Fruit fly (Drosophila melanogaster) whole organism, embryonic: ENCODE data around the gene Pop4.

Experiments used
- Adf1 ChIP-seq: fragments of 200-800 bp; sonication (Bioruptor generic); IDR thresholded peaks from 2 replicates; pipeline ENCODE4 v1.3.6; 2022; ENCODE audit warnings: missing biosample characterization, missing genetic modification characterization
- B-H2 ChIP-seq: fragments of 200-800 bp; sonication (Bioruptor generic); optimal IDR thresholded peaks from 2 replicates; lab custom pipeline; 2018; ENCODE audit warnings: missing biosample characterization, mild to moderate bottlenecking, missing genetic modification characterization
- CG10366 ChIP-seq: fragments of 200-800 bp; sonication (Bioruptor generic); IDR thresholded peaks from 2 replicates; pipeline ENCODE4 v1.3.6; 2022; ENCODE audit warnings: missing biosample characterization, missing genetic modification characterization
- CG1233 ChIP-seq: fragments of 200-800 bp; sonication (Bioruptor generic); optimal IDR thresholded peaks from 4 replicates; lab custom pipeline; 2018; ENCODE audit warnings: missing biosample characterization, mild to moderate bottlenecking, missing genetic modification characterization
- CG13123 ChIP-seq: fragments of 200-800 bp; sonication (Bioruptor generic); optimal IDR thresholded peaks from 2 replicates; lab custom pipeline; 2016; ENCODE audit warnings: missing biosample characterization, missing genetic modification characterization
- CG13424 ChIP-seq: fragments of 200-800 bp; sonication (Bioruptor generic); optimal IDR thresholded peaks from 2 replicates; lab custom pipeline; 2019; ENCODE audit warnings: missing biosample characterization, mild to moderate bottlenecking, missing genetic modification characterization, moderate library complexity
- CG1647 ChIP-seq: fragments of 200-800 bp; sonication (Bioruptor generic); optimal IDR thresholded peaks from 3 replicates; lab custom pipeline; 2016; ENCODE audit warnings: missing biosample characterization, missing genetic modification characterization
- CG16863 ChIP-seq: fragments of 200-800 bp; sonication (Bioruptor generic); optimal IDR thresholded peaks from 3 replicates; lab custom pipeline; 2016; ENCODE audit warnings: missing biosample characterization, missing genetic modification characterization
- CG17328 ChIP-seq: fragments of 200-800 bp; sonication (Bioruptor generic); IDR thresholded peaks from 2 replicates; pipeline ENCODE4 v1.3.6; 2022; ENCODE audit warnings: missing biosample characterization, missing genetic modification characterization
- CG17361 ChIP-seq: fragments of 200-800 bp; sonication (Bioruptor generic); IDR thresholded peaks from 3 replicates; pipeline ENCODE4 v1.3.6; 2022; ENCODE audit warnings: missing biosample characterization, missing genetic modification characterization
- CG17385 ChIP-seq: fragments of 200-800 bp; sonication (Bioruptor generic); optimal IDR thresholded peaks from 3 replicates; lab custom pipeline; 2018; ENCODE audit warnings: missing biosample characterization, mild to moderate bottlenecking, missing genetic modification characterization
- CG17568 ChIP-seq: fragments of 200-800 bp; sonication (Bioruptor generic); optimal IDR thresholded peaks from 2 replicates; lab custom pipeline; 2018; ENCODE audit warnings: missing biosample characterization, mild to moderate bottlenecking, missing genetic modification characterization, moderate library complexity
- CG18599 ChIP-seq: fragments of 200-800 bp; sonication (Bioruptor generic); optimal IDR thresholded peaks from 3 replicates; lab custom pipeline; 2017; ENCODE audit warnings: missing biosample characterization, missing genetic modification characterization, mild to moderate bottlenecking, moderate library complexity, missing genetic modification reagents
- CG3281 ChIP-seq: fragments of 200-800 bp; sonication (Bioruptor generic); optimal IDR thresholded peaks from 3 replicates; lab custom pipeline; 2017; ENCODE audit warnings: missing biosample characterization, mild to moderate bottlenecking, missing genetic modification characterization
- CG33213 ChIP-seq: fragments of 200-800 bp; sonication (Bioruptor generic); optimal IDR thresholded peaks from 3 replicates; lab custom pipeline; 2016; ENCODE audit warnings: missing biosample characterization, missing genetic modification characterization
- CG3407 ChIP-seq: fragments of 200-800 bp; sonication (Bioruptor generic); optimal IDR thresholded peaks from 2 replicates; lab custom pipeline; 2018; ENCODE audit warnings: missing biosample characterization, mild to moderate bottlenecking, missing genetic modification characterization
- CG34376 ChIP-seq: fragments of 200-800 bp; sonication (Bioruptor generic); optimal IDR thresholded peaks from 2 replicates; lab custom pipeline; 2018; ENCODE audit warnings: missing biosample characterization, mild to moderate bottlenecking, missing genetic modification characterization
- CG3838 ChIP-seq: fragments of 200-800 bp; sonication (Bioruptor generic); optimal IDR thresholded peaks from 3 replicates; lab custom pipeline; 2016; ENCODE audit warnings: missing biosample characterization, missing genetic modification characterization
- CG4328 ChIP-seq: fragments of 200-800 bp; sonication (Bioruptor generic); optimal IDR thresholded peaks from 3 replicates; lab custom pipeline; 2017; ENCODE audit warnings: missing biosample characterization, missing genetic modification reagents, missing genetic modification characterization
- CG8924 ChIP-seq: fragments of 200-800 bp; optimal IDR thresholded peaks from 3 replicates; lab custom pipeline; 2019; ENCODE audit warnings: missing biosample characterization, mild to moderate bottlenecking, missing genetic modification characterization, moderate library complexity
- CTCF ChIP-seq: fragments of 200-800 bp; sonication (Bioruptor generic); optimal IDR thresholded peaks from 2 replicates; lab custom pipeline; 2017; ENCODE audit warnings: missing biosample characterization, mild to moderate bottlenecking, missing genetic modification characterization, moderate library complexity
- Camta ChIP-seq: fragments of 200-800 bp; sonication (Bioruptor generic); optimal IDR thresholded peaks from 2 replicates; lab custom pipeline; 2016; ENCODE audit warnings: missing biosample characterization, missing genetic modification characterization
- D19A ChIP-seq: fragments of 200-800 bp; optimal IDR thresholded peaks from 3 replicates; lab custom pipeline; 2019; ENCODE audit warnings: missing biosample characterization, mild to moderate bottlenecking, missing genetic modification characterization, moderate library complexity
- E2f2 ChIP-seq: fragments of 200-800 bp; sonication (Bioruptor generic); IDR thresholded peaks from 2 replicates; pipeline ENCODE4 v1.3.6; 2022; ENCODE audit warnings: missing biosample characterization, missing genetic modification characterization
- Lhr ChIP-seq: fragments of 200-800 bp; sonication (Bioruptor generic); optimal IDR thresholded peaks from 3 replicates; lab custom pipeline; 2017; ENCODE audit warnings: mild to moderate bottlenecking, missing biosample characterization, missing genetic modification reagents, missing genetic modification characterization
- Pdp1 ChIP-seq, 2 experiments: fragments of 200-800 bp; sonication (Bioruptor generic); optimal IDR thresholded peaks; 3 replicates each; lab custom pipeline; 2016; ENCODE audit warnings: missing biosample characterization in 2 of 2, missing genetic modification characterization in 2 of 2, mild to moderate bottlenecking in 1 of 2, moderate library complexity in 1 of 2
- aop ChIP-seq: fragments of 200-800 bp; sonication (Bioruptor generic); IDR thresholded peaks from 2 replicates; pipeline ENCODE4 v1.3.6; 2022; ENCODE audit warnings: missing biosample characterization, missing genetic modification characterization
- ara ChIP-seq: fragments of 200-800 bp; sonication (Bioruptor generic); IDR thresholded peaks from 2 replicates; pipeline ENCODE4 v1.3.6; 2022; ENCODE audit warnings: missing biosample characterization, missing genetic modification characterization
- ase ChIP-seq: fragments of 200-800 bp; sonication (Bioruptor generic); IDR thresholded peaks from 3 replicates; pipeline ENCODE4 v1.3.6; 2022; ENCODE audit warnings: missing biosample characterization, missing genetic modification characterization
- bsh ChIP-seq, 2 experiments: fragments of 200-800 bp; sonication (Bioruptor generic); optimal IDR thresholded peaks; 2 replicates each; lab custom pipeline; 2017 to 2018; ENCODE audit warnings: mild to moderate bottlenecking in 2 of 2, missing biosample characterization in 2 of 2, missing genetic modification characterization in 2 of 2, moderate library complexity in 1 of 2
- ci ChIP-seq: fragments of 200-800 bp; sonication (Bioruptor generic); IDR thresholded peaks from 3 replicates; pipeline ENCODE4 v1.3.6; 2022; ENCODE audit warnings: missing biosample characterization, missing genetic modification characterization
- dati ChIP-seq: fragments of 200-800 bp; sonication (Bioruptor generic); IDR thresholded peaks from 2 replicates; pipeline ENCODE4 v1.3.6; 2022; ENCODE audit warnings: missing biosample characterization, missing genetic modification characterization
- fd102C ChIP-seq: fragments of 200-800 bp; sonication (Bioruptor generic); optimal IDR thresholded peaks from 2 replicates; lab custom pipeline; 2018; ENCODE audit warnings: missing biosample characterization, mild to moderate bottlenecking, missing genetic modification characterization, moderate library complexity
- fd3F ChIP-seq: fragments of 200-800 bp; sonication (Bioruptor generic); optimal IDR thresholded peaks from 2 replicates; lab custom pipeline; 2018; ENCODE audit warnings: missing biosample characterization, mild to moderate bottlenecking, missing genetic modification characterization, moderate library complexity
- gro ChIP-seq: fragments of 200-800 bp; sonication (Bioruptor generic); optimal IDR thresholded peaks from 2 replicates; lab custom pipeline; 2016; ENCODE audit warnings: missing biosample characterization, missing genetic modification characterization
- kni ChIP-seq: fragments of 200-800 bp; sonication (Bioruptor generic); optimal IDR thresholded peaks from 3 replicates; lab custom pipeline; 2017; ENCODE audit warnings: mild to moderate bottlenecking, missing biosample characterization, missing genetic modification reagents, missing genetic modification characterization
- lola ChIP-seq, 3 experiments: fragments of >200 bp in 2 of 3; fragments of 200-800 bp in 1 of 3; sonication (Bioruptor generic) in 1 of 3; optimal IDR thresholded peaks; 2 replicates each; lab custom pipeline; 2017 to 2019; ENCODE audit warnings: missing biosample characterization in 3 of 3, missing genetic modification characterization in 3 of 3, mild to moderate bottlenecking in 1 of 3, moderate library complexity in 1 of 3
- mirr ChIP-seq: fragments of 200-800 bp; sonication (Bioruptor generic); optimal IDR thresholded peaks from 3 replicates; lab custom pipeline; 2018; ENCODE audit warnings: missing biosample characterization, mild to moderate bottlenecking, missing genetic modification characterization
- nau ChIP-seq: fragments of 200-800 bp; sonication (Bioruptor generic); optimal IDR thresholded peaks from 3 replicates; lab custom pipeline; 2017; ENCODE audit warnings: missing biosample characterization, mild to moderate bottlenecking, missing genetic modification characterization, missing genetic modification reagents
- onecut ChIP-seq: fragments of 200-800 bp; sonication (Bioruptor generic); IDR thresholded peaks from 2 replicates; pipeline ENCODE4 v1.3.6; 2022; ENCODE audit warnings: missing biosample characterization, missing genetic modification characterization
- phol ChIP-seq: fragments of 200-800 bp; sonication (Bioruptor generic); optimal IDR thresholded peaks from 3 replicates; lab custom pipeline; 2018; ENCODE audit warnings: missing biosample characterization, mild to moderate bottlenecking, missing genetic modification characterization, moderate library complexity
- pnt ChIP-seq: fragments of 200-800 bp; sonication (Bioruptor generic); optimal IDR thresholded peaks from 3 replicates; lab custom pipeline; 2016; ENCODE audit warnings: missing biosample characterization, missing genetic modification characterization
- pzg ChIP-seq: fragments of 200-800 bp; sonication (Bioruptor generic); optimal IDR thresholded peaks from 3 replicates; lab custom pipeline; 2018; ENCODE audit warnings: missing biosample characterization, mild to moderate bottlenecking, missing genetic modification characterization, moderate library complexity
- sens ChIP-seq: fragments of 200-800 bp; sonication (Bioruptor generic); peaks from one replicate; lab custom pipeline; 2016; ENCODE audit warnings: missing biosample characterization, missing genetic modification characterization
- sim ChIP-seq: fragments of 200-800 bp; sonication (Bioruptor generic); IDR thresholded peaks from 2 replicates; pipeline ENCODE4 v1.3.6; 2022; ENCODE audit warnings: missing biosample characterization, missing genetic modification characterization
- tgo ChIP-seq: fragments of 200-800 bp; sonication (Bioruptor generic); IDR thresholded peaks from 3 replicates; pipeline ENCODE4 v1.3.6; 2022; ENCODE audit warnings: missing biosample characterization, missing genetic modification characterization
- vnd ChIP-seq: fragments of 200-800 bp; sonication (Bioruptor generic); IDR thresholded peaks from 3 replicates; pipeline ENCODE4 v1.3.6; 2022; ENCODE audit warnings: missing biosample characterization, missing genetic modification characterization; ENCODE audit not compliant: partially characterized antibody
- wek ChIP-seq: fragments of 200-800 bp; sonication (Bioruptor generic); optimal IDR thresholded peaks from 3 replicates; lab custom pipeline; 2018; ENCODE audit warnings: missing biosample characterization, mild to moderate bottlenecking, missing genetic modification characterization, moderate library complexity

Gene Pop4

dm6 chr3L:7960707-7961695 is 17.4 kb downstream of the Pop4 start (continued):
- TF ChIP-seq Lhr (peak; percentile 23), CG13424 (tag; lab: Kevin White, UChicago) (no peak), CG3407 (GFP tag; lab: Kevin White, UChicago) (peak; percentile 51), bsh (GFP tag; optimal IDR thresholded peaks at IDR 0.05; lab: Kevin White, UChicago) (peak in 1 of 2 experiments; percentile 32), gro (GFP tag; lab: Kevin White, UChicago) (no peak), ci (GFP tag; lab: Robert Waterston, UW) (0 out of 3 replicates have a peak, but pooled peaks have one; percentile 22), D19A (tag; lab: Kevin White, UChicago) (peak; percentile 53), CG18599 (GFP tag; lab: Kevin White, UChicago) (no peak), CG3838 (GFP tag; lab: Kevin White, UChicago) (no peak), CG17568 (GFP tag; lab: Kevin White, UChicago) (peak; percentile 19), CG17385 (GFP tag; lab: Kevin White, UChicago) (peak; percentile 4), CG3281 (peak; percentile 65), fd102C (GFP tag; lab: Kevin White, UChicago) (no peak), aop (no peak), kni (GFP tag; lab: Kevin White, UChicago) (peak; percentile 61), wek (GFP tag; lab: Kevin White, UChicago) (peak; percentile 11), CG1647 (GFP tag; lab: Kevin White, UChicago) (no peak), CG17361 (GFP tag; lab: Robert Waterston, UW) (0 out of 3 replicates have a peak, but pooled peaks have one; percentile 26), nau (peak; percentile 15), mirr (GFP tag; lab: Kevin White, UChicago) (peak; percentile 85), vnd (GFP tag; lab: Robert Waterston, UW) (no peak), CG17328 (peak; percentile 24; the same call in 1 of the 2 replicates), CG34376 (GFP tag; lab: Kevin White, UChicago) (peak; percentile 88), CTCF (peak; percentile 20), CG13123 (no peak), ase (GFP tag; lab: Robert Waterston, UW) (no peak), Adf1 (GFP tag; lab: Robert Waterston, UW) (no peak), fd3F (GFP tag; lab: Kevin White, UChicago) (no peak), CG8924 (tag; lab: Kevin White, UChicago) (peak; percentile 5), E2f2 (GFP tag; lab: Robert Waterston, UW) (no peak), tgo (GFP tag; lab: Robert Waterston, UW) (no peak), sens (GFP tag; lab: Kevin White, UChicago) (peak; percentile 73), CG4328 (GFP tag; lab: Kevin White, UChicago) (no peak), ara (GFP tag; lab: Robert Waterston, UW) (no peak), pzg (GFP tag; lab: Kevin White, UChicago) (no peak), sim (GFP tag; lab: Robert Waterston, UW) (0 out of 2 replicates have a peak, but pooled peaks have one; percentile 45), dati (peak; percentile 10; the same call in 1 of the 2 replicates), B-H2 (peak; percentile 53), lola (GFP tag; optimal IDR thresholded peaks at IDR 0.05; lab: Kevin White, UChicago) (peak in 1 of 3 experiments; percentile 17), pnt (GFP tag; lab: Kevin White, UChicago) (no peak), CG10366 (GFP tag; lab: Robert Waterston, UW) (no peak), CG16863 (GFP tag; lab: Kevin White, UChicago) (peak; percentile 7), phol (tag; lab: Kevin White, UChicago) (no peak), Camta (GFP tag; lab: Kevin White, UChicago) (peak; percentile 43), Pdp1 (GFP tag; optimal IDR thresholded peaks at IDR 0.05; lab: Kevin White, UChicago) (peak in 1 of 2 experiments; percentile 47), CG1233 (GFP tag; lab: Kevin White, UChicago) (peak; percentile 12), CG33213 (GFP tag; lab: Kevin White, UChicago) (peak; percentile 24), onecut (GFP tag; lab: Robert Waterston, UW) (peak; percentile 16; the same call in 1 of the 2 replicates)
